Worm (Caenorhabditis elegans): ENCODE data around the gene asp-12.
A peak's percentile ranks its signal among the peaks of the same experiment; 100 is the strongest.

Gene asp-12

DNA sequence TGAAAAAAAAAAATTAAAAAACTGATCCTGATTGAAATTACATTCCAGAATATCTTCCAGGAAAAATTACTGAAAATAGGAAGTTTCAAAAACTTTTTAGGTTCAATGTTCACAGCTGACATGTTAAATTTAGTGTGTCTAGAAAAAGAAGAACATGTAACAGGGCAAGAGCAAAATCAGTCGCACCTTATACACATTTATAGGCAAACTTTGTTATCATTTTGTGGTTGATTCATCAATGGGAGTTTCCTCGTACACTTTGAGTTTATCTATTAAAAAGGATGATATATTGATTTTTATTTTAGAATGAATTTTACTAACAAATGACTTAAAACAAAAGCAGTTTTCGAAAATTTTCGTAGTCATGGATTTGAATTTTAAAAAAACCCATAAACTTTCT lies 25.8 kb upstream of the asp-12 start:
- TF ChIP-seq ceh-16 (tag; optimal IDR thresholded peaks at IDR 0.05) (no peak), egl-27 (tag; optimal IDR thresholded peaks at IDR 0.05) (no peak), pqm-1 (tag; optimal IDR thresholded peaks at IDR 0.05) (peak; percentile 38), elt-2 (tag; optimal IDR thresholded peaks at IDR 0.05) (peak; percentile 63), jun-1 (tag; optimal IDR thresholded peaks at IDR 0.05) (no peak)

DNA sequence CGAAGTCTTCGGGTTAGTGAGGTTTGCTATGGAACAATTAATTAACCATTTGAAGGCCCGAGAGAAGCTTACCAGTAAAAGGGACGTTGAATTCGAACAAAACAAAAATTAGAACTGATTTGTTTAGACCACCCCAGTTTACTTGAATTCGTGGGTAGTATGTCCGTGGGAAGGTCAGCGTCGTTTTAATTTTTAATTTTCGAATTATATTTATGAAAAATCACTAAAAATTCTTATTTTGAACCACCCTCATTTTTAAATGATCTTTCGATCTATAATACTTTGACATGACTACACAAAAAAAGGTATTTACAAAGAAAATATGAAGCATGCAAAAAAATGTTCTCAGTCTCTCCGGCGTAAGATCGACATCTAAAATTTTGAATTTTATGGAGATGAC lies 23.6 kb upstream of the asp-12 start, which contains the start of gene C16D9.5:
Gene C16D9.5, minus strand, starts transcription at position 101 of the 400 bp plus-strand sequence.
- TF ChIP-seq nhr-11 (tag; optimal IDR thresholded peaks at IDR 0.05), result no peak
- no peak for TF ChIP-seq nfya-1 (tag; optimal IDR thresholded peaks at IDR 0.05; ENCODE audit: insufficient read depth)
- TF ChIP-seq R02D3.7 (tag; optimal IDR thresholded peaks at IDR 0.05), result no peak
- no peak for TF ChIP-seq nhr-67 (tag; optimal IDR thresholded peaks at IDR 0.05)
- no peak for TF ChIP-seq nhr-237 (tag; optimal IDR thresholded peaks at IDR 0.05)
- no peak for TF ChIP-seq elt-1 (tag; optimal IDR thresholded peaks at IDR 0.05)

DNA sequence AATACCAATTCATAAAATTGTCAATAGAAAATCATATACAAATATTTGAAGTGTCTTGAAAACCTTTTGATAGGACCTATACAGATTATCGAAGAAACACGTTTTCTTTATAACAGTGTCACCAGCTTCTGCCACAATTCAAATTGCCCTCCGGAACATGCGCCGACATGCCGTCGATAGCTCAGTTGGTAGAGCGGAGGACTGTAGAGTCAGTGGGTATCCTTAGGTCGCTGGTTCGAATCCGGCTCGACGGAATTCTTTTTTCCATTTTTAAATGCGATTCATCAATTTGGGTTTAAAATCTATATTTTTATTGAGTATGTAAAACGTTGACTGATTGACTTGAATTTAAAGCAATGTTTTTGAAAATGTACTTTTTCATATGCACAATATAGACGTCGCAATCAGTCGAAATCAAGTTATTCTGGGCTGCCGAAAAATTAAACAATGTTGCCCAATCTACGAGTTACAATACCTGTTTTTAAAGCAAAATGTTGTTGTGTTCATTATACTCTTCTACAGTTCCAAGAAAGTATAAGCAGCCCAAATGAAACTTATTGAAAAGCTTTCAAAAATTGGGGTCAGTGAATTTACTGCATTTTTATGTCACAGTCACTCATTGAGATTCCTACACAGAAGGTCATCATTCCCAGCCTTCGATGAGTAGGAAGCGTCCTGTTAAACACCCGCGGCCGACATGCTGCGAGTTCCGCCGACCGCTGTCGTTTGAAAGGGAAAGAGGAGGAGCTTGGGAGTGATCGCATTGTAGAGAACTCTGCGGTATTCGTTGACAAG lies 21.5 kb upstream of the asp-12 start:
- no peak for TF ChIP-seq fkh-10 (GFP tag; optimal IDR thresholded peaks at IDR 0.05)
- TF ChIP-seq nhr-28 (tag; optimal IDR thresholded peaks at IDR 0.05), result no peak
- peak; percentile 53 for TF ChIP-seq lsy-12 (tag; optimal IDR thresholded peaks at IDR 0.05)
- TF ChIP-seq snpc-4 (tag; optimal IDR thresholded peaks at IDR 0.05), result peak; percentile 99
- TF ChIP-seq ceh-28 (tag; optimal IDR thresholded peaks at IDR 0.05), result peak; percentile 69
- TF ChIP-seq hmg-11 (tag; optimal IDR thresholded peaks at IDR 0.05), result no peak
- peak; percentile 25 for TF ChIP-seq jun-1 (tag; optimal IDR thresholded peaks at IDR 0.05)
- peak; percentile 95 for TF ChIP-seq ama-1 (optimal IDR thresholded peaks at IDR 0.05)
- peak in 1 of 3 experiments; percentile 68 for TF ChIP-seq elt-3 (tag; optimal IDR thresholded peaks at IDR 0.05)
- TF ChIP-seq ceh-82 (tag; optimal IDR thresholded peaks at IDR 0.05), result peak; percentile 17
- peak; percentile 57 for TF ChIP-seq R02D3.7 (tag; optimal IDR thresholded peaks at IDR 0.05)
- peak; percentile 69 for TF ChIP-seq nfya-1 (tag; optimal IDR thresholded peaks at IDR 0.05; ENCODE audit: insufficient read depth)
- peak; percentile 20 for TF ChIP-seq ztf-4 (tag; optimal IDR thresholded peaks at IDR 0.05)
- no peak for TF ChIP-seq daf-12 (tag; optimal IDR thresholded peaks at IDR 0.05)
- TF ChIP-seq zag-1 (tag; optimal IDR thresholded peaks at IDR 0.05), result no peak
- TF ChIP-seq ceh-9 (tag; optimal IDR thresholded peaks at IDR 0.05), result no peak
- peak; percentile 11 for TF ChIP-seq egl-27 (tag; optimal IDR thresholded peaks at IDR 0.05)
- peak; percentile 20 for TF ChIP-seq pha-4 (tag; optimal IDR thresholded peaks at IDR 0.05)
- peak; percentile 66 for TF ChIP-seq elt-2 (tag; optimal IDR thresholded peaks at IDR 0.05)
- TF ChIP-seq lin-15B (tag; optimal IDR thresholded peaks at IDR 0.05), result peak; percentile 53
- peak; percentile 88 for TF ChIP-seq nhr-43 (tag; optimal IDR thresholded peaks at IDR 0.05; ENCODE audit: poor library complexity, severe bottlenecking)
- peak; percentile 82 for TF ChIP-seq pqm-1 (tag; optimal IDR thresholded peaks at IDR 0.05)
- TF ChIP-seq nhr-25 (tag; optimal IDR thresholded peaks at IDR 0.05), result peak; percentile 62
- peak; percentile 85 for TF ChIP-seq nhr-23 (tag; optimal IDR thresholded peaks at IDR 0.05)
- TF ChIP-seq nhr-77 (tag; optimal IDR thresholded peaks at IDR 0.05), result peak; percentile 78
- TF ChIP-seq tbx-2 (tag; optimal IDR thresholded peaks at IDR 0.05), result peak; percentile 14
- TF ChIP-seq ztf-11 (tag; optimal IDR thresholded peaks at IDR 0.05), result no peak
- TF ChIP-seq fos-1 (tag; optimal IDR thresholded peaks at IDR 0.05), result peak; percentile 48
- peak; percentile 10 for TF ChIP-seq unc-62 (GFP tag; optimal IDR thresholded peaks at IDR 0.05)

DNA sequence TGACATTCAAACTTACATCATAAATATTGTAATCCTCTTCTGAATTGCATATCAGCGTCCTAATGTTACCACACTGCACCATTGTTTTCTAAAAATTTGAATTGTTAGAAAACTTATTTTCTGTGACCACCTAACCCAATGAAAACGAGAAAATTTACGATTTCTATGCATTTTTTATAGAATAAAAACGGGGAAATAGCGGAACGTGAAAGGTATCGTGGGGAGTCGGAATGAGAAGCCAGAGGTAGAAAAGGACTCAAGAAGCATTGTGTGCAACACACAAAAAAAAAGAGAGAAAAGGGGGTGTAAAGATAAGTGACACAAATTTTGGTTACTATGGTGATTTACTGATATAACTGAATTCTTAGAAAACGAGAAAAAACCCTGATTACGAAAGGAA lies 18.8 kb upstream of the asp-12 start, which contains the start of gene C16D9.6:
Gene C16D9.6, minus strand, starts transcription at position 101 of the 400 bp plus-strand sequence.
- TF ChIP-seq nhr-43 (tag; optimal IDR thresholded peaks at IDR 0.05; ENCODE audit: poor library complexity, severe bottlenecking), result no peak
- no peak for TF ChIP-seq R02D3.7 (tag; optimal IDR thresholded peaks at IDR 0.05)
- no peak for TF ChIP-seq fos-1 (tag; optimal IDR thresholded peaks at IDR 0.05)
- no peak for TF ChIP-seq lin-15B (tag; optimal IDR thresholded peaks at IDR 0.05)
- no peak for TF ChIP-seq jun-1 (tag; optimal IDR thresholded peaks at IDR 0.05)
- TF ChIP-seq skn-1 (tag; optimal IDR thresholded peaks at IDR 0.05), result no peak
- TF ChIP-seq snpc-4 (tag; optimal IDR thresholded peaks at IDR 0.05), result no peak
- no peak for TF ChIP-seq ama-1 (optimal IDR thresholded peaks at IDR 0.05)
